Worm (Caenorhabditis elegans): Measurements from ENCODE around the gene ssr-2.

ssr-2 gene

ce11 chrX:2862372-2862771, 34.8 kb upstream of the ssr-2 start, which contains the start of gene comt-1:
TSS of gene comt-1 (minus strand) at chrX:2862472.
- TF ChIP-seq ceh-39 (tag; optimal IDR thresholded peaks at IDR 0.05) = no peak
- TF ChIP-seq ztf-11 (tag; optimal IDR thresholded peaks at IDR 0.05) = no peak
- TF ChIP-seq ces-1 (GFP tag; optimal IDR thresholded peaks at IDR 0.05) = no peak
- TF ChIP-seq zip-8 (tag; optimal IDR thresholded peaks at IDR 0.05) = no peak
- TF ChIP-seq nhr-28 (tag; optimal IDR thresholded peaks at IDR 0.05) = no peak
- no peak for TF ChIP-seq mab-5 (tag; optimal IDR thresholded peaks at IDR 0.05)
- no peak for TF ChIP-seq ceh-83 (GFP tag; optimal IDR thresholded peaks at IDR 0.05)
- no peak for TF ChIP-seq lsy-2 (tag; optimal IDR thresholded peaks at IDR 0.05)
- TF ChIP-seq unc-62 (GFP tag; optimal IDR thresholded peaks at IDR 0.05) = no peak

DNA sequence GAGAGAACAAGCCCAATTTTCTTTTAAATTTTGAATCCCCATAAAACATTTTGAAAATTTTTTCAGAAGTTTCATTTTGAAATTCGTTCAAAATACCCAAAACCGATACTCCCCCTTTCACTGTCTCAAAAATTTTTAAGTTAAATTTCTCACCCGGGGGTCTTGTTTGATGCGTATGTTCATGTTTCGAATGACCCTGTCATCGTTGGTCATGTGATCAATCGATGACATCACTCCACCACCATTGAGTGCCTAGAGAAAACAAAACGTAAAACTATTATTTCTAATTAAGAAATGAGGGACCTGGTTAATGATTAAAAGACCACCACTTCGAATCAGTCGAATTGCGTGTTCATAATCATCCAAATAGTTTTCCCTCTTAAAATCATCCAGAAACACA, 30.8 kb upstream of the ssr-2 start:
- TF ChIP-seq unc-62 (GFP tag; optimal IDR thresholded peaks at IDR 0.05) (no peak), nhr-28 (tag; optimal IDR thresholded peaks at IDR 0.05) (no peak), tbx-8 (GFP tag; optimal IDR thresholded peaks at IDR 0.05) (no peak)

- no peak for TF ChIP-seq drap-1 (GFP tag; optimal IDR thresholded peaks at IDR 0.05)
- peak; percentile 78 for TF ChIP-seq ceh-39 (tag; optimal IDR thresholded peaks at IDR 0.05)
These were observed 29.7 kb upstream of the ssr-2 start, which contains the start of gene tra-4 for ce11 chrX:2857070-2857825. TSS of gene tra-4 (minus strand) at chrX:2857603.

DNA sequence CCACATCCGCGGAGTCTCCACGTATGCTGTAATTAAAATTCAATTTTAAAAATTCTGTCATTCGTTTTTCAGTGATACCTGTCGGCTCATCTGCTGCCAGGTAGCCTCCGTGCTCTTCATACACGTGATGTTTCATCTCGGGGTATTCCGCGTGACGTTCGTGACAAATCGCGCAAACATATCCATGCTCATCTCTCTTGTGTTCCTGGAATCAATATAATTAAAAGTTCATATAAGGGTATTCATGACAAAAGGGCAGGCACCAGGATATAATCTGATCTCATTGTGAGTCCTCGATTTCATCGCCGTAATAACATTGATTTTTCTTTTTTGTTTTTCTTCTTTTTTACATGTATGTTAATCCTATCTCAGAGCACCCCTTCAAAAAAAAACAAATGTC, 26.4 kb upstream of the ssr-2 start:
- TF ChIP-seq mab-5 (tag; optimal IDR thresholded peaks at IDR 0.05) = no peak
- no peak for TF ChIP-seq nhr-28 (tag; optimal IDR thresholded peaks at IDR 0.05)
- no peak for TF ChIP-seq unc-120 (tag; optimal IDR thresholded peaks at IDR 0.05; ENCODE audit: poor library complexity, severe bottlenecking)
- TF ChIP-seq ceh-43 (GFP tag; optimal IDR thresholded peaks at IDR 0.05) = no peak
- no peak for TF ChIP-seq ceh-39 (tag; optimal IDR thresholded peaks at IDR 0.05)
- TF ChIP-seq nhr-12 (tag; optimal IDR thresholded peaks at IDR 0.05) = no peak
- no peak for TF ChIP-seq unc-62 (GFP tag; optimal IDR thresholded peaks at IDR 0.05)
- no peak for TF ChIP-seq sptf-1 (tag; optimal IDR thresholded peaks at IDR 0.05)
- no peak for TF ChIP-seq drap-1 (GFP tag; optimal IDR thresholded peaks at IDR 0.05)
- TF ChIP-seq unc-39 (tag; optimal IDR thresholded peaks at IDR 0.05) = no peak
- no peak for TF ChIP-seq pha-4 (tag; optimal IDR thresholded peaks at IDR 0.05)
- TF ChIP-seq ham-2 (GFP tag; optimal IDR thresholded peaks at IDR 0.05) = no peak
- TF ChIP-seq lsy-2 (tag; optimal IDR thresholded peaks at IDR 0.05) = no peak
- no peak for TF ChIP-seq ceh-83 (GFP tag; optimal IDR thresholded peaks at IDR 0.05)
- TF ChIP-seq bed-3 (GFP tag; optimal IDR thresholded peaks at IDR 0.05) = no peak
- TF ChIP-seq elt-3 (tag; optimal IDR thresholded peaks at IDR 0.05) = no peak
- TF ChIP-seq ces-1 (GFP tag; optimal IDR thresholded peaks at IDR 0.05) = no peak
- no peak for TF ChIP-seq mep-1 (tag; optimal IDR thresholded peaks at IDR 0.05)
- TF ChIP-seq mls-2 (tag; optimal IDR thresholded peaks at IDR 0.05) = no peak

DNA sequence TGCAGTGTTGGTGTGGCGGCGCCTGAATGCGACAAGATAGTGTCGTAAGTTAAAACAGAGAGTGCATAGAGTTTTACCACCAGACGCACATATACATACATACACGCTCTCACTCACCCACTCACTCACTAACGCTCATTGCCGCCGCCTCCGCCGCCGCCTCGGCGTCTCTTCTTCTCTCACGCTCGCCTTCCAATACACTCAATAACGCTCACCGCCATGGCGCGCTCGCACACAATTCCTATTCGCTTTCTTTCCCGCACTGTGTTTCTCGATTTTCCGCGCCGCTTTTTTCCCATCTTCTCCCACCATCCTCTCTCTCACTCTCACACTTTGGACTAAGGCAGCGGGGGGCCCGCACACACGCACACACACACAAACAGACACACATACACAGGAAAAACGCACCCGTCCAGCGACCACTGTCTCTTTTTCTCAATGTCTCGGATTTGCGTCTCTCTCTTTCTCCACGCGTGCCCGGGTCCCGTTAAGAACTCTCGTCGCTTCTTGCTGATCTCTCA, 24.9 kb upstream of the ssr-2 start, which contains the start of gene kin-29:
kin-29 (minus strand) TSS at position 51 of the 521 bp plus-strand sequence.
- TF ChIP-seq ceh-39 (tag; optimal IDR thresholded peaks at IDR 0.05) = no peak
- TF ChIP-seq ceh-83 (GFP tag; optimal IDR thresholded peaks at IDR 0.05) = peak; percentile 34
- TF ChIP-seq pha-4 (tag; optimal IDR thresholded peaks at IDR 0.05) = peak; percentile 48
- peak; percentile 29 for TF ChIP-seq bed-3 (GFP tag; optimal IDR thresholded peaks at IDR 0.05)
- TF ChIP-seq elt-1 (tag; optimal IDR thresholded peaks at IDR 0.05; ENCODE audit: borderline replicate concordance, insufficient read depth) = no peak
- peak; percentile 38 for TF ChIP-seq ceh-43 (GFP tag; optimal IDR thresholded peaks at IDR 0.05)
- TF ChIP-seq unc-120 (tag; optimal IDR thresholded peaks at IDR 0.05; ENCODE audit: poor library complexity, severe bottlenecking) = peak; percentile 92
- peak; percentile 2 for TF ChIP-seq ztf-11 (tag; optimal IDR thresholded peaks at IDR 0.05)
- no peak for TF ChIP-seq snpc-4 (tag; optimal IDR thresholded peaks at IDR 0.05)
- peak; percentile 76 for TF ChIP-seq sptf-1 (tag; optimal IDR thresholded peaks at IDR 0.05)
- TF ChIP-seq lsy-2 (tag; optimal IDR thresholded peaks at IDR 0.05) = peak; percentile 42
- no peak for TF ChIP-seq mab-5 (tag; optimal IDR thresholded peaks at IDR 0.05)
- TF ChIP-seq sem-2 (GFP tag; optimal IDR thresholded peaks at IDR 0.05) = no peak
- TF ChIP-seq nhr-28 (tag; optimal IDR thresholded peaks at IDR 0.05) = no peak
- TF ChIP-seq ham-2 (GFP tag; optimal IDR thresholded peaks at IDR 0.05) = peak; percentile 77
- peak; percentile 77 for TF ChIP-seq M03D4.4 (tag; optimal IDR thresholded peaks at IDR 0.05)
- peak; percentile 69 for TF ChIP-seq nhr-237 (tag; optimal IDR thresholded peaks at IDR 0.05)
- TF ChIP-seq nhr-76 (tag; optimal IDR thresholded peaks at IDR 0.05) = no peak
- no peak for TF ChIP-seq zip-8 (tag; optimal IDR thresholded peaks at IDR 0.05)
- peak; percentile 72 for TF ChIP-seq unc-62 (GFP tag; optimal IDR thresholded peaks at IDR 0.05)
- peak; percentile 70 for TF ChIP-seq mep-1 (tag; optimal IDR thresholded peaks at IDR 0.05)
- no peak for TF ChIP-seq nhr-12 (tag; optimal IDR thresholded peaks at IDR 0.05)
- no peak for TF ChIP-seq lin-32 (GFP tag; optimal IDR thresholded peaks at IDR 0.05)
- no peak for TF ChIP-seq tbx-8 (GFP tag; optimal IDR thresholded peaks at IDR 0.05)
- no peak for TF ChIP-seq elt-3 (tag; optimal IDR thresholded peaks at IDR 0.05)
- peak; percentile 90 for TF ChIP-seq mls-2 (tag; optimal IDR thresholded peaks at IDR 0.05)
- no peak for TF ChIP-seq unc-39 (tag; optimal IDR thresholded peaks at IDR 0.05)
- TF ChIP-seq cnd-1 (tag; optimal IDR thresholded peaks at IDR 0.05) = peak; percentile 34
- TF ChIP-seq hlh-1 (tag; optimal IDR thresholded peaks at IDR 0.05) = no peak
- peak; percentile 61 for TF ChIP-seq ces-1 (GFP tag; optimal IDR thresholded peaks at IDR 0.05)
- no peak for TF ChIP-seq nhr-2 (tag; optimal IDR thresholded peaks at IDR 0.05)
- TF ChIP-seq drap-1 (GFP tag; optimal IDR thresholded peaks at IDR 0.05) = peak; percentile 77
- peak; percentile 61 for TF ChIP-seq lin-13 (tag; optimal IDR thresholded peaks at IDR 0.05)
- TF ChIP-seq flh-1 (GFP tag; optimal IDR thresholded peaks at IDR 0.05) = peak; percentile 37
- TF ChIP-seq blmp-1 (tag; optimal IDR thresholded peaks at IDR 0.05) = peak; percentile 65
